Worm (Caenorhabditis elegans) whole organism, L1 larva: ENCODE data around the gene rnp-2.

Source experiments
- C04F5.9 ChIP-seq: sonication (generic microtip); optimal IDR thresholded peaks from 2 replicates; lab custom pipeline; 2016; ENCODE audit warnings: missing genetic modification characterization, missing compliant biosample characterization
- C16A3.4 ChIP-seq: fragments of 150-350 bp; optimal IDR thresholded peaks from 2 replicates; lab custom pipeline; 2014; ENCODE audit warnings: missing biosample characterization, missing genetic modification characterization
- F16B12.6 ChIP-seq: fragments of 150-350 bp; optimal IDR thresholded peaks from 2 replicates; lab custom pipeline; 2014; ENCODE audit warnings: missing biosample characterization, missing genetic modification characterization
- Y116A8C.19 ChIP-seq: sonication (generic microtip); optimal IDR thresholded peaks from 2 replicates; lab custom pipeline; 2016; ENCODE audit warnings: missing compliant biosample characterization, missing genetic modification characterization, borderline replicate concordance
- aly-2 ChIP-seq: fragments of 150-350 bp; optimal IDR thresholded peaks from 2 replicates; lab custom pipeline; 2014; ENCODE audit warnings: missing biosample characterization, missing genetic modification characterization
- ama-1 ChIP-seq: fragments of 150-350 bp; optimal IDR thresholded peaks from 2 replicates; lab custom pipeline; 2014
- ceh-82 ChIP-seq, 3 experiments: fragments of 150-350 bp in 1 of 3; sonication (generic microtip) in 2 of 3; optimal IDR thresholded peaks; 2 replicates each; lab custom pipeline; 2014 to 2017; ENCODE audit warnings: missing biosample characterization in 3 of 3, missing genetic modification characterization in 3 of 3
- ces-1 ChIP-seq: fragments of 150-350 bp; optimal IDR thresholded peaks from 2 replicates; lab custom pipeline; 2014; ENCODE audit warnings: missing biosample characterization, missing genetic modification reagents, missing genetic modification characterization
- egl-13 ChIP-seq: sonication (generic microtip); optimal IDR thresholded peaks from 2 replicates; lab custom pipeline; 2016; ENCODE audit warnings: missing genotype, missing genetic modification reagents, missing genetic modification characterization, missing compliant biosample characterization
- egl-27 ChIP-seq, 2 experiments: fragments of 150-350 bp in 1 of 2; sonication (generic microtip); optimal IDR thresholded peaks; 3 replicates each; lab custom pipeline; 2017 to 2018; ENCODE audit warnings: missing biosample characterization in 2 of 2, missing genetic modification characterization in 2 of 2, missing genetic modification reagents in 2 of 2
- elt-2 ChIP-seq: sonication (generic microtip); optimal IDR thresholded peaks from 2 replicates; lab custom pipeline; 2016; ENCODE audit warnings: missing genetic modification characterization, mild to moderate bottlenecking, inconsistent platforms, missing compliant biosample characterization, missing genetic modification reagents
- elt-3 ChIP-seq, 6 experiments: fragments of 150-350 bp in 1 of 6; sonication (generic microtip); optimal IDR thresholded peaks; 2 replicates each; lab custom pipeline; 2017 to 2018; ENCODE audit warnings: missing biosample characterization in 6 of 6, missing genetic modification characterization in 6 of 6, inconsistent platforms in 1 of 6
- ets-5 ChIP-seq: fragments of 200-800 bp; sonication (Bioruptor generic); IDR thresholded peaks from 2 replicates; pipeline ENCODE4 v1.3.6; 2022; ENCODE audit warnings: missing genetic modification characterization, missing compliant biosample characterization
- fkh-10 ChIP-seq: sonication (generic microtip); optimal IDR thresholded peaks from 2 replicates; lab custom pipeline; 2017; ENCODE audit warnings: missing biosample characterization, missing genetic modification reagents, missing genetic modification characterization
- fkh-4 ChIP-seq: sonication (generic microtip); optimal IDR thresholded peaks from 2 replicates; lab custom pipeline; 2016; ENCODE audit warnings: missing compliant biosample characterization, missing genetic modification characterization, borderline replicate concordance
- fkh-8 ChIP-seq: sonication (generic microtip); optimal IDR thresholded peaks from 2 replicates; lab custom pipeline; 2016; ENCODE audit warnings: mild to moderate bottlenecking, missing genetic modification characterization, missing compliant biosample characterization
- fos-1 ChIP-seq: fragments of 150-350 bp; optimal IDR thresholded peaks from 2 replicates; lab custom pipeline; 2014; ENCODE audit warnings: missing biosample characterization, missing genetic modification characterization
- hlh-17 ChIP-seq: fragments of 200-800 bp; sonication (Bioruptor generic); optimal IDR thresholded peaks from 2 replicates; lab custom pipeline; 2018; ENCODE audit warnings: missing genetic modification characterization, mild to moderate bottlenecking, missing compliant biosample characterization, moderate library complexity, borderline replicate concordance
- hpl-2 ChIP-seq: fragments of 150-350 bp; optimal IDR thresholded peaks from 2 replicates; lab custom pipeline; 2014; ENCODE audit warnings: missing biosample characterization, missing genetic modification reagents, missing genetic modification characterization
- isw-1 ChIP-seq: fragments of 200-800 bp; sonication (Bioruptor generic); IDR thresholded peaks from 2 replicates; pipeline ENCODE4 v1.3.6; 2022; ENCODE audit warnings: missing genetic modification characterization, missing compliant biosample characterization
- jun-1 ChIP-seq: fragments of 150-350 bp; optimal IDR thresholded peaks from 2 replicates; lab custom pipeline; 2014; ENCODE audit warnings: missing biosample characterization, missing genetic modification reagents, missing genetic modification characterization
- lin-13 ChIP-seq: fragments of 150-350 bp; optimal IDR thresholded peaks from 2 replicates; lab custom pipeline; 2014; ENCODE audit warnings: missing biosample characterization, missing genetic modification reagents, missing genetic modification characterization
- lin-15B ChIP-seq: fragments of 150-350 bp; sonication (generic microtip); optimal IDR thresholded peaks from 3 replicates; lab custom pipeline; 2014; ENCODE audit warnings: missing biosample characterization, missing genetic modification characterization
- lin-35 ChIP-seq, 2 experiments: fragments of 150-350 bp; optimal IDR thresholded peaks; 2 replicates each; lab custom pipeline; 2014; ENCODE audit warnings: missing biosample characterization in 2 of 2, missing genetic modification characterization in 2 of 2, missing genetic modification reagents in 2 of 2
- lin-39 ChIP-seq: fragments of 150-350 bp; optimal IDR thresholded peaks from 2 replicates; lab custom pipeline; 2014; ENCODE audit warnings: missing biosample characterization, missing genetic modification reagents, missing genetic modification characterization
- lir-3 ChIP-seq: sonication (generic microtip); optimal IDR thresholded peaks from 2 replicates; lab custom pipeline; 2016; ENCODE audit warnings: mild to moderate bottlenecking, missing genetic modification characterization, moderate library complexity, missing compliant biosample characterization; ENCODE audit not compliant: poor library complexity
- mab-9 ChIP-seq: fragments of 200-800 bp; sonication (Bioruptor generic); IDR thresholded peaks from 2 replicates; pipeline ENCODE4 v1.3.6; 2022; ENCODE audit warnings: missing genetic modification reagents, missing genetic modification characterization, missing compliant biosample characterization
- mdl-1 ChIP-seq, 2 experiments: fragments of 150-350 bp; optimal IDR thresholded peaks; 2 replicates each; lab custom pipeline; 2014 to 2017; ENCODE audit warnings: missing biosample characterization in 2 of 2, missing genetic modification characterization in 2 of 2, inconsistent platforms in 1 of 2
- mef-2 ChIP-seq: fragments of 150-350 bp; optimal IDR thresholded peaks from 2 replicates; lab custom pipeline; 2014; ENCODE audit warnings: missing biosample characterization, missing genetic modification characterization
- mep-1 ChIP-seq: fragments of 150-350 bp; optimal IDR thresholded peaks from 2 replicates; lab custom pipeline; 2014; ENCODE audit warnings: missing biosample characterization, missing genetic modification characterization
- nhr-12 ChIP-seq: sonication (generic microtip); optimal IDR thresholded peaks from 2 replicates; lab custom pipeline; 2017; ENCODE audit warnings: missing biosample characterization, missing genetic modification characterization
- nhr-20 ChIP-seq: sonication (generic microtip); optimal IDR thresholded peaks from 2 replicates; lab custom pipeline; 2016; ENCODE audit warnings: mild to moderate bottlenecking, missing genetic modification characterization, missing compliant biosample characterization
- nhr-237 ChIP-seq: fragments of 150-350 bp; optimal IDR thresholded peaks from 2 replicates; lab custom pipeline; 2014; ENCODE audit warnings: missing biosample characterization, missing genetic modification characterization
- nhr-28 ChIP-seq: fragments of 150-350 bp; optimal IDR thresholded peaks from 2 replicates; lab custom pipeline; 2014; ENCODE audit warnings: missing biosample characterization, missing genetic modification characterization
- nhr-47 ChIP-seq: sonication (generic microtip); optimal IDR thresholded peaks from 2 replicates; lab custom pipeline; 2016; ENCODE audit warnings: mild to moderate bottlenecking, missing genetic modification characterization, moderate library complexity, missing compliant biosample characterization
- nhr-71 ChIP-seq: sonication (generic microtip); optimal IDR thresholded peaks from 2 replicates; lab custom pipeline; 2016; ENCODE audit warnings: mild to moderate bottlenecking, missing genetic modification characterization, moderate library complexity, missing compliant biosample characterization
- nhr-76 ChIP-seq: sonication (generic microtip); optimal IDR thresholded peaks from 2 replicates; lab custom pipeline; 2017; ENCODE audit warnings: missing biosample characterization, missing genetic modification characterization
- nhr-85 ChIP-seq: sonication (generic microtip); peaks from one replicate; lab custom pipeline; 2016; ENCODE audit warnings: missing genetic modification characterization, inconsistent platforms, missing compliant biosample characterization
- pag-3 ChIP-seq: sonication (generic microtip); optimal IDR thresholded peaks from 2 replicates; lab custom pipeline; 2017; ENCODE audit warnings: missing genetic modification characterization, mild to moderate bottlenecking, missing compliant biosample characterization, antibody characterized with exemption, borderline replicate concordance; ENCODE audit not compliant: insufficient read depth
- pqm-1 ChIP-seq: sonication (generic microtip); optimal IDR thresholded peaks from 3 replicates; lab custom pipeline; 2017; ENCODE audit warnings: missing biosample characterization, missing genetic modification characterization
- rnt-1 ChIP-seq: sonication (generic microtip); optimal IDR thresholded peaks from 2 replicates; lab custom pipeline; 2016; ENCODE audit warnings: mild to moderate bottlenecking, missing genetic modification characterization, moderate library complexity, missing compliant biosample characterization
- skn-1 ChIP-seq: fragments of 150-350 bp; optimal IDR thresholded peaks from 2 replicates; lab custom pipeline; 2014; ENCODE audit warnings: missing biosample characterization, missing genetic modification characterization
- snu-23 ChIP-seq: sonication (generic microtip); optimal IDR thresholded peaks from 2 replicates; lab custom pipeline; 2016; ENCODE audit warnings: missing genetic modification characterization, missing compliant biosample characterization
- sptf-1 ChIP-seq: fragments of 150-350 bp; optimal IDR thresholded peaks from 2 replicates; lab custom pipeline; 2014; ENCODE audit warnings: missing biosample characterization, missing genetic modification characterization
- tlp-1 ChIP-seq: fragments of 150-350 bp; optimal IDR thresholded peaks from 2 replicates; lab custom pipeline; 2014; ENCODE audit warnings: missing biosample characterization, missing genetic modification characterization
- unc-130 ChIP-seq: fragments of 150-350 bp; optimal IDR thresholded peaks from 2 replicates; lab custom pipeline; 2017; ENCODE audit warnings: missing biosample characterization, missing genetic modification characterization, inconsistent platforms
- unc-30 ChIP-seq: sonication (generic microtip); optimal IDR thresholded peaks from 2 replicates; lab custom pipeline; 2017; ENCODE audit warnings: missing biosample characterization, missing genetic modification characterization
- unc-62 ChIP-seq: fragments of 150-350 bp; optimal IDR thresholded peaks from 2 replicates; lab custom pipeline; 2014; ENCODE audit warnings: missing biosample characterization, missing genetic modification reagents, missing genetic modification characterization
- unc-98 ChIP-seq: fragments of 200-800 bp; sonication (Bioruptor generic); IDR thresholded peaks from 2 replicates; pipeline ENCODE4 v1.3.6; 2022; ENCODE audit warnings: missing genetic modification characterization, missing compliant biosample characterization
- zag-1 ChIP-seq: fragments of 150-350 bp; optimal IDR thresholded peaks from 2 replicates; lab custom pipeline; 2014; ENCODE audit warnings: missing biosample characterization, missing genetic modification characterization
- ztf-11 ChIP-seq, 2 experiments: sonication (generic microtip); optimal IDR thresholded peaks; 2 replicates each; lab custom pipeline; 2016 to 2017; ENCODE audit warnings: missing genetic modification characterization in 2 of 2, missing biosample characterization in 1 of 2, missing compliant biosample characterization in 1 of 2
- ztf-4 ChIP-seq: fragments of 150-350 bp; optimal IDR thresholded peaks from 2 replicates; lab custom pipeline; 2014; ENCODE audit warnings: missing biosample characterization, missing genetic modification characterization

rnp-2 gene

ce11 chrIV:4212733-4213132 lies 40.9 kb downstream of the rnp-2 start:
- TF ChIP-seq nhr-20 (tag; lab: Kevin White, UChicago) (peak; percentile 11), nhr-71 (peak; percentile 10), elt-2 (tag; lab: Kevin White, UChicago) (peak; percentile 68), lin-35 (GFP tag; optimal IDR thresholded peaks at IDR 0.05; lab: Kevin White, UChicago) (peak in 1 of 2 experiments; percentile 12), egl-13 (tag; lab: Kevin White, UChicago) (no peak)

ce11 chrIV:4215349-4215748 lies 43.5 kb downstream of the rnp-2 start:
- peak; percentile 49 to 68 for TF ChIP-seq lin-35 (GFP tag; optimal IDR thresholded peaks at IDR 0.05; lab: Kevin White, UChicago)
- no peak for TF ChIP-seq Y116A8C.19 (tag; lab: Kevin White, UChicago)
- TF ChIP-seq mdl-1 (tag; optimal IDR thresholded peaks at IDR 0.05; lab: Kevin White, UChicago) = peak in 1 of 2 experiments; percentile 81
- TF ChIP-seq nhr-76 = no peak
- TF ChIP-seq C16A3.4 (tag; lab: Kevin White, UChicago) = peak; percentile 51
- peak; percentile 18 for TF ChIP-seq nhr-237 (tag; lab: Kevin White, UChicago)
- TF ChIP-seq fkh-8 (tag; lab: Kevin White, UChicago) = peak; percentile 73
- peak; percentile 43 for TF ChIP-seq rnt-1 (tag; lab: Kevin White, UChicago)
- TF ChIP-seq snu-23 (GFP tag; lab: Kevin White, UChicago) = peak; percentile 80
- no peak for TF ChIP-seq unc-30 (tag; lab: Kevin White, UChicago)
- no peak for TF ChIP-seq zag-1 (tag; lab: Kevin White, UChicago)
- peak; percentile 52 for TF ChIP-seq fkh-10 (GFP tag; lab: Kevin White, UChicago)
- TF ChIP-seq ama-1 = peak; percentile 63
- no peak for TF ChIP-seq aly-2 (tag; lab: Kevin White, UChicago)
- no peak for TF ChIP-seq unc-130 (tag; lab: Kevin White, UChicago)
- no peak for TF ChIP-seq fkh-4 (tag; lab: Kevin White, UChicago)
- no peak for TF ChIP-seq sptf-1 (tag; lab: Kevin White, UChicago)
- TF ChIP-seq isw-1 (GFP tag; lab: Robert Waterston, UW) = no peak
- no peak for TF ChIP-seq ets-5
- TF ChIP-seq ceh-82 (tag; optimal IDR thresholded peaks at IDR 0.05; lab: Kevin White, UChicago) = peak; percentile 21 to 61 (median 39)
- TF ChIP-seq C04F5.9 (tag; lab: Kevin White, UChicago) = no peak
- TF ChIP-seq hpl-2 = no peak
- peak; percentile 11 for TF ChIP-seq jun-1 (tag; lab: Kevin White, UChicago)
- TF ChIP-seq mab-9 (GFP tag; lab: Robert Waterston, UW) = no peak
- TF ChIP-seq pqm-1 (tag; lab: Kevin White, UChicago) = no peak
- no peak for TF ChIP-seq lin-39 (tag; lab: Kevin White, UChicago)
- no peak for TF ChIP-seq nhr-28
- peak; percentile 28 for TF ChIP-seq ztf-4 (tag; lab: Kevin White, UChicago)
- no peak for TF ChIP-seq nhr-85
- no peak for TF ChIP-seq egl-13 (tag; lab: Kevin White, UChicago)
- peak; percentile 62 for TF ChIP-seq nhr-47
- no peak for TF ChIP-seq mef-2 (tag; lab: Kevin White, UChicago)
- TF ChIP-seq unc-62 (GFP tag; lab: Kevin White, UChicago) = no peak
- TF ChIP-seq tlp-1 (tag; lab: Kevin White, UChicago) = no peak
- TF ChIP-seq lir-3 = no peak
- no peak for TF ChIP-seq ces-1 (GFP tag; lab: Kevin White, UChicago)
- no peak for TF ChIP-seq hlh-17
- TF ChIP-seq elt-3 (tag; optimal IDR thresholded peaks at IDR 0.05; lab: Kevin White, UChicago) = peak in 3 of 6 experiments; percentile 23 to 72 (median 47)
- TF ChIP-seq egl-27 (tag; optimal IDR thresholded peaks at IDR 0.05; lab: Kevin White, UChicago) = no peak
- peak; percentile 78 for TF ChIP-seq mep-1
- peak; percentile 63 for TF ChIP-seq lin-13
- TF ChIP-seq nhr-12 (tag; lab: Kevin White, UChicago) = no peak
- no peak for TF ChIP-seq lin-15B (tag; lab: Kevin White, UChicago)
- peak; percentile 39 for TF ChIP-seq F16B12.6 (tag; lab: Kevin White, UChicago)
- no peak for TF ChIP-seq ztf-11 (tag; optimal IDR thresholded peaks at IDR 0.05; lab: Kevin White, UChicago)
- peak; percentile 15 for TF ChIP-seq fos-1
- TF ChIP-seq pag-3 = no peak
- peak; percentile 100 for TF ChIP-seq skn-1
- no peak for TF ChIP-seq unc-98 (GFP tag; lab: Robert Waterston, UW)
